Fruit fly (Drosophila melanogaster) whole organism, embryonic: ENCODE results near the gene SdhC.

Source experiments
- CG11560 ChIP-seq: fragments of 200-800 bp; sonication (Bioruptor generic); IDR thresholded peaks from 3 replicates; pipeline ENCODE4 v1.3.6; 2022; ENCODE audit warnings: missing biosample characterization, missing genetic modification characterization
- CG12155 ChIP-seq: fragments of 200-800 bp; sonication (Bioruptor generic); optimal IDR thresholded peaks from 3 replicates; lab custom pipeline; 2016; ENCODE audit warnings: missing biosample characterization, missing genetic modification characterization
- CG13296 ChIP-seq: fragments of 200-800 bp; sonication (Bioruptor generic); optimal IDR thresholded peaks from 3 replicates; lab custom pipeline; 2018; ENCODE audit warnings: missing biosample characterization, mild to moderate bottlenecking, missing genetic modification characterization
- CG13894 ChIP-seq: fragments of 200-800 bp; sonication (Bioruptor generic); optimal IDR thresholded peaks from 3 replicates; lab custom pipeline; 2018; ENCODE audit warnings: missing biosample characterization, mild to moderate bottlenecking, missing genetic modification characterization, moderate library complexity
- CG15601 ChIP-seq: fragments of 200-800 bp; sonication (Bioruptor generic); optimal IDR thresholded peaks from 3 replicates; lab custom pipeline; 2019; ENCODE audit warnings: missing biosample characterization, mild to moderate bottlenecking, missing genetic modification characterization, moderate library complexity
- CG17612 ChIP-seq: fragments of 200-800 bp; sonication (Bioruptor generic); IDR thresholded peaks from 2 replicates; pipeline ENCODE4 v1.3.6; 2022; ENCODE audit warnings: missing biosample characterization, missing genetic modification characterization
- CG30431 ChIP-seq: fragments of 200-800 bp; sonication (Bioruptor generic); optimal IDR thresholded peaks from 2 replicates; lab custom pipeline; 2017; ENCODE audit warnings: missing biosample characterization, missing genetic modification characterization
- CG32767 ChIP-seq: fragments of 200-800 bp; sonication (Bioruptor generic); IDR thresholded peaks from 2 replicates; pipeline ENCODE4 v1.3.6; 2022; ENCODE audit warnings: missing biosample characterization, missing genetic modification characterization
- CG34376 ChIP-seq: fragments of 200-800 bp; sonication (Bioruptor generic); optimal IDR thresholded peaks from 2 replicates; lab custom pipeline; 2018; ENCODE audit warnings: missing biosample characterization, mild to moderate bottlenecking, missing genetic modification characterization
- CG4328 ChIP-seq: fragments of 200-800 bp; sonication (Bioruptor generic); optimal IDR thresholded peaks from 3 replicates; lab custom pipeline; 2017; ENCODE audit warnings: missing biosample characterization, missing genetic modification reagents, missing genetic modification characterization
- CG7786 ChIP-seq: fragments of 200-800 bp; sonication (Bioruptor generic); optimal IDR thresholded peaks from 2 replicates; lab custom pipeline; 2016; ENCODE audit warnings: missing biosample characterization, missing genetic modification characterization
- CG8290 ChIP-seq, 3 experiments: fragments of 200-800 bp; sonication (Bioruptor generic); optimal IDR thresholded peaks; 2 replicates each; lab custom pipeline; 2016 to 2019; ENCODE audit warnings: missing biosample characterization in 3 of 3, missing genetic modification characterization in 3 of 3, mild to moderate bottlenecking in 2 of 3, moderate library complexity in 1 of 3
- CTCF ChIP-seq: fragments of 200-800 bp; sonication (Bioruptor generic); optimal IDR thresholded peaks from 2 replicates; lab custom pipeline; 2017; ENCODE audit warnings: missing biosample characterization, mild to moderate bottlenecking, missing genetic modification characterization, moderate library complexity
- Dp ChIP-seq: fragments of 200-800 bp; sonication (Bioruptor generic); optimal IDR thresholded peaks from 2 replicates; lab custom pipeline; 2018; ENCODE audit warnings: missing biosample characterization, mild to moderate bottlenecking, missing genetic modification characterization, moderate library complexity
- E2f1 ChIP-seq: fragments of 200-800 bp; sonication (Bioruptor generic); IDR thresholded peaks from 2 replicates; pipeline ENCODE4 v1.3.6; 2022; ENCODE audit warnings: missing biosample characterization, missing genetic modification characterization
- Ets97D ChIP-seq: fragments of 200-800 bp; sonication (Bioruptor generic); optimal IDR thresholded peaks from 3 replicates; lab custom pipeline; 2016; ENCODE audit warnings: missing biosample characterization, missing genetic modification characterization
- Fer3 ChIP-seq: fragments of 200-800 bp; sonication (Bioruptor generic); optimal IDR thresholded peaks from 2 replicates; lab custom pipeline; 2018; ENCODE audit warnings: missing biosample characterization, mild to moderate bottlenecking, missing genetic modification characterization, moderate library complexity
- Hey ChIP-seq: fragments of 200-800 bp; sonication (Bioruptor generic); optimal IDR thresholded peaks from 3 replicates; lab custom pipeline; 2018; ENCODE audit warnings: missing biosample characterization, mild to moderate bottlenecking, missing genetic modification characterization
- Hsf ChIP-seq: fragments of 200-800 bp; sonication (Bioruptor generic); optimal IDR thresholded peaks from 3 replicates; lab custom pipeline; 2016; ENCODE audit warnings: missing biosample characterization, missing genetic modification characterization
- Jarid2 ChIP-seq: fragments of 200-800 bp; sonication (Bioruptor generic); optimal IDR thresholded peaks from 3 replicates; lab custom pipeline; 2017; ENCODE audit warnings: mild to moderate bottlenecking, missing biosample characterization, missing genetic modification reagents, missing genetic modification characterization
- Lhr ChIP-seq: fragments of 200-800 bp; sonication (Bioruptor generic); optimal IDR thresholded peaks from 3 replicates; lab custom pipeline; 2017; ENCODE audit warnings: mild to moderate bottlenecking, missing biosample characterization, missing genetic modification reagents, missing genetic modification characterization
- MESR4 ChIP-seq: fragments of 200-800 bp; sonication (Bioruptor generic); optimal IDR thresholded peaks from 2 replicates; lab custom pipeline; 2018; ENCODE audit warnings: missing biosample characterization, mild to moderate bottlenecking, missing genetic modification characterization, moderate library complexity
- PHDP ChIP-seq: fragments of 200-800 bp; sonication (Bioruptor generic); optimal IDR thresholded peaks from 3 replicates; lab custom pipeline; 2018; ENCODE audit warnings: missing biosample characterization, mild to moderate bottlenecking, missing genetic modification characterization, moderate library complexity
- Ptx1 ChIP-seq: fragments of 200-800 bp; sonication (Bioruptor generic); IDR thresholded peaks from 2 replicates; pipeline ENCODE4 v1.3.6; 2022; ENCODE audit warnings: missing biosample characterization, missing genetic modification characterization
- Vsx1 ChIP-seq: fragments of 200-800 bp; sonication (Bioruptor generic); optimal IDR thresholded peaks from 2 replicates; lab custom pipeline; 2017; ENCODE audit warnings: missing biosample characterization, mild to moderate bottlenecking, missing genetic modification characterization, missing genetic modification reagents
- ac ChIP-seq: fragments of 200-800 bp; sonication (Bioruptor generic); optimal IDR thresholded peaks from 3 replicates; lab custom pipeline; 2017; ENCODE audit warnings: missing biosample characterization, mild to moderate bottlenecking, missing genetic modification characterization
- al ChIP-seq: fragments of 200-800 bp; sonication (Bioruptor generic); IDR thresholded peaks from 2 replicates; pipeline ENCODE4 v1.3.6; 2022; ENCODE audit warnings: missing biosample characterization, missing genetic modification characterization
- chinmo ChIP-seq: fragments of 200-800 bp; sonication (Bioruptor generic); IDR thresholded peaks from 4 replicates; pipeline ENCODE4 v1.3.6; 2022; ENCODE audit warnings: missing biosample characterization, missing genetic modification characterization; ENCODE audit not compliant: partially characterized antibody
- chm ChIP-seq: fragments of 200-800 bp; sonication (Bioruptor generic); IDR thresholded peaks from 2 replicates; pipeline ENCODE4 v1.3.6; 2022; ENCODE audit warnings: missing biosample characterization, missing genetic modification characterization
- corto ChIP-seq: fragments of 200-800 bp; sonication (Bioruptor generic); optimal IDR thresholded peaks from 2 replicates; lab custom pipeline; 2016; ENCODE audit warnings: missing biosample characterization, mild to moderate bottlenecking, missing genetic modification characterization, moderate library complexity
- dan ChIP-seq: fragments of 200-800 bp; sonication (Bioruptor generic); IDR thresholded peaks from 2 replicates; pipeline ENCODE4 v1.3.6; 2022; ENCODE audit warnings: missing biosample characterization, missing genetic modification characterization
- dati ChIP-seq: fragments of 200-800 bp; sonication (Bioruptor generic); IDR thresholded peaks from 2 replicates; pipeline ENCODE4 v1.3.6; 2022; ENCODE audit warnings: missing biosample characterization, missing genetic modification characterization
- dm ChIP-seq: fragments of 200-800 bp; sonication (Bioruptor generic); optimal IDR thresholded peaks from 3 replicates; lab custom pipeline; 2016; ENCODE audit warnings: missing biosample characterization, missing genetic modification characterization
- ewg ChIP-seq: fragments of 200-800 bp; sonication (Bioruptor generic); optimal IDR thresholded peaks from 3 replicates; lab custom pipeline; 2017; ENCODE audit warnings: mild to moderate bottlenecking, missing biosample characterization, missing genetic modification reagents, missing genetic modification characterization
- fd3F ChIP-seq: fragments of 200-800 bp; sonication (Bioruptor generic); optimal IDR thresholded peaks from 2 replicates; lab custom pipeline; 2018; ENCODE audit warnings: missing biosample characterization, mild to moderate bottlenecking, missing genetic modification characterization, moderate library complexity
- hth ChIP-seq: fragments of >200 bp; optimal IDR thresholded peaks from 2 replicates; lab custom pipeline; 2017; ENCODE audit warnings: inconsistent platforms
- luna ChIP-seq: fragments of 200-800 bp; sonication (Bioruptor generic); optimal IDR thresholded peaks from 2 replicates; lab custom pipeline; 2016; ENCODE audit warnings: missing biosample characterization, missing genetic modification characterization
- maf-S ChIP-seq: fragments of 200-800 bp; sonication (Bioruptor generic); optimal IDR thresholded peaks from 2 replicates; lab custom pipeline; 2016; ENCODE audit warnings: missing biosample characterization, missing genetic modification characterization
- nau ChIP-seq: fragments of 200-800 bp; sonication (Bioruptor generic); optimal IDR thresholded peaks from 3 replicates; lab custom pipeline; 2017; ENCODE audit warnings: missing biosample characterization, mild to moderate bottlenecking, missing genetic modification characterization, missing genetic modification reagents
- nom ChIP-seq: fragments of 200-800 bp; sonication (Bioruptor generic); optimal IDR thresholded peaks from 2 replicates; lab custom pipeline; 2017; ENCODE audit warnings: missing biosample characterization, missing genetic modification characterization, mild to moderate bottlenecking, moderate library complexity, missing genetic modification reagents
- pita ChIP-seq: fragments of 200-800 bp; sonication (Bioruptor generic); optimal IDR thresholded peaks from 2 replicates; lab custom pipeline; 2017; ENCODE audit warnings: missing biosample characterization, mild to moderate bottlenecking, missing genetic modification characterization
- ro ChIP-seq: fragments of 200-800 bp; sonication (Bioruptor generic); IDR thresholded peaks from 2 replicates; pipeline ENCODE4 v1.3.6; 2022; ENCODE audit warnings: missing biosample characterization, missing genetic modification characterization
- row ChIP-seq: fragments of 200-800 bp; sonication (Bioruptor generic); IDR thresholded peaks from 3 replicates; pipeline ENCODE4 v1.3.6; 2022; ENCODE audit warnings: missing biosample characterization, missing genetic modification characterization
- sim ChIP-seq: fragments of 200-800 bp; sonication (Bioruptor generic); IDR thresholded peaks from 2 replicates; pipeline ENCODE4 v1.3.6; 2022; ENCODE audit warnings: missing biosample characterization, missing genetic modification characterization
- slou ChIP-seq: fragments of 200-800 bp; sonication (Bioruptor generic); optimal IDR thresholded peaks from 3 replicates; lab custom pipeline; 2016; ENCODE audit warnings: missing biosample characterization, missing genetic modification characterization
- slp2 ChIP-seq: fragments of 200-800 bp; sonication (Bioruptor generic); optimal IDR thresholded peaks from 2 replicates; lab custom pipeline; 2016; ENCODE audit warnings: missing biosample characterization, missing genetic modification characterization
- tll ChIP-seq, 2 experiments: fragments of 200-800 bp in 1 of 2; fragments of >200 bp in 1 of 2; sonication (Bioruptor generic) in 1 of 2; optimal IDR thresholded peaks; 2 replicates each; lab custom pipeline; 2017 to 2019; ENCODE audit warnings: missing biosample characterization in 2 of 2, missing genetic modification characterization in 2 of 2, mild to moderate bottlenecking in 1 of 2, moderate library complexity in 1 of 2
- unpg ChIP-seq: fragments of 200-800 bp; sonication (Bioruptor generic); optimal IDR thresholded peaks from 3 replicates; lab custom pipeline; 2018; ENCODE audit warnings: missing biosample characterization, mild to moderate bottlenecking, missing genetic modification characterization, moderate library complexity
- wdn ChIP-seq: fragments of 200-800 bp; sonication (Bioruptor generic); IDR thresholded peaks from 2 replicates; pipeline ENCODE4 v1.3.6; 2022; ENCODE audit warnings: missing biosample characterization, missing genetic modification characterization
- yki ChIP-seq: fragments of >200 bp; optimal IDR thresholded peaks from 3 replicates; lab custom pipeline; 2018
- zfh2 ChIP-seq: fragments of 200-800 bp; sonication (Bioruptor generic); optimal IDR thresholded peaks from 2 replicates; lab custom pipeline; 2016; ENCODE audit warnings: missing biosample characterization, missing genetic modification characterization

Gene SdhC

DNA sequence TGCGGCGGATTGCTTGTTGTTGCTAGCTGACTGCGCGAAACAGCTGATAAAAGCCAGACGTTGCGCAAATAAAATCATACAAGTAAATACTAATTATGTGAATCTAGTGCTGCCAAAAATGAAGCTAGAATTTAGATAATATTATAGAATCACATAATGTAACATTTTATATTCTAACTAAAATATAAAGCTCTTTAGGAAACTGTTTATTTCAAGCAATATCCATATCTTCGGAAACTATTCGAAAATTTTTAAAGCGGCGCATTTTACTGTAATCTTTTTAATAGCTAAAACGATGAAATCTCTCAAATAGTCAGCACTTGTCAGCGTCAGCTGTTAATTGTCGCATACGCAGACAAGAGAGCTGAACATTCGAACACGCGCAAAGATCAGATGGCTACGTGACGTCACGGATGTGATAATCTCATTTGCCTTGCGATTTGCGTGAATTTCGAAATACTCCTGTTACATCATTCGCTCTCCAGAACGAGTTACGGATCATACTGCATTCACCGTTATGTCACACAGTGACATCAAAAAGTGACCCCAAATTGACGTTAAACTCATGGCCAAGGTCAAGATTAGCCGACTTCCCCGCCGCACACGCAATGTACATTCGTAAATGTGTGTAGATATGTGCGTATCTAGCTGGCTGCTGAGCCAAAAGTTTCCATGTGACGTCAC lies 33.5 kb upstream of the SdhC start (continued):
- TF ChIP-seq zfh2, result no peak
- no peak for TF ChIP-seq ewg (GFP tag; lab: Kevin White, UChicago)
- no peak for TF ChIP-seq Hsf (GFP tag; lab: Kevin White, UChicago)
- no peak for TF ChIP-seq slp2 (GFP tag; lab: Kevin White, UChicago)
- no peak for TF ChIP-seq ac (GFP tag; lab: Kevin White, UChicago)
- TF ChIP-seq Dp (GFP tag; lab: Kevin White, UChicago), result no peak
- TF ChIP-seq CG12155 (GFP tag; lab: Kevin White, UChicago), result no peak
- TF ChIP-seq MESR4 (GFP tag; lab: Kevin White, UChicago), result peak; percentile 4
- no peak for TF ChIP-seq tll (GFP tag; optimal IDR thresholded peaks at IDR 0.05; lab: Kevin White, UChicago)
- TF ChIP-seq wdn (GFP tag; lab: Robert Waterston, UW), result no peak
- no peak for TF ChIP-seq Jarid2 (GFP tag; lab: Kevin White, UChicago)
- peak; percentile 30 for TF ChIP-seq nom
- no peak for TF ChIP-seq CG30431 (GFP tag; lab: Kevin White, UChicago)
- TF ChIP-seq Hey (tag; lab: Kevin White, UChicago), result no peak
- no peak for TF ChIP-seq CTCF (GFP tag; lab: Kevin White, UChicago)
- TF ChIP-seq sim (GFP tag; lab: Robert Waterston, UW), result no peak
- no peak for TF ChIP-seq maf-S
- TF ChIP-seq Ptx1 (GFP tag; lab: Robert Waterston, UW), result peak; percentile 38; the same call in 1 of the 2 replicates
- TF ChIP-seq luna (GFP tag; lab: Kevin White, UChicago), result no peak
- peak; percentile 11 for TF ChIP-seq CG8290 (GFP tag; optimal IDR thresholded peaks at IDR 0.05; lab: Kevin White, UChicago)
- TF ChIP-seq CG8290 (tag; optimal IDR thresholded peaks at IDR 0.05; lab: Kevin White, UChicago), result peak in 1 of 2 experiments; percentile 13
- no peak for TF ChIP-seq CG17612
- no peak for TF ChIP-seq CG11560 (tag; lab: Robert Waterston, UW)
- TF ChIP-seq CG13296, result peak; percentile 77
- TF ChIP-seq unpg (GFP tag; lab: Kevin White, UChicago), result peak; percentile 56
- TF ChIP-seq hth (lab: Kevin White, UChicago), result no peak
- no peak for TF ChIP-seq dan
- no peak for TF ChIP-seq CG13894 (tag; lab: Kevin White, UChicago)
- TF ChIP-seq CG15601, result no peak
- TF ChIP-seq pita, result no peak
- TF ChIP-seq nau, result no peak
- TF ChIP-seq CG7786 (GFP tag; lab: Kevin White, UChicago), result no peak
- no peak for TF ChIP-seq fd3F (GFP tag; lab: Kevin White, UChicago)
- peak; percentile 15; the same call in 1 of the 4 replicates for TF ChIP-seq chinmo
- TF ChIP-seq PHDP (tag; lab: Kevin White, UChicago), result no peak
- TF ChIP-seq CG32767, result no peak
- no peak for TF ChIP-seq chm
- 0 out of 2 replicates have a peak, but pooled peaks have one; percentile 20 for TF ChIP-seq al (GFP tag; lab: Robert Waterston, UW)
- peak; percentile 42 for TF ChIP-seq Fer3 (tag; lab: Kevin White, UChicago)
- TF ChIP-seq CG34376, result no peak
- TF ChIP-seq Vsx1 (GFP tag; lab: Kevin White, UChicago), result no peak
- TF ChIP-seq ro, result no peak
- TF ChIP-seq corto (GFP tag; lab: Kevin White, UChicago), result no peak
- TF ChIP-seq dati, result no peak
- no peak for TF ChIP-seq CG4328 (GFP tag; lab: Kevin White, UChicago)
- no peak for TF ChIP-seq Lhr (GFP tag; lab: Kevin White, UChicago)
- TF ChIP-seq row (GFP tag; lab: Robert Waterston, UW), result peak; percentile 16; the same call in 1 of the 3 replicates
- TF ChIP-seq dm (GFP tag; lab: Kevin White, UChicago), result no peak
- no peak for TF ChIP-seq slou (GFP tag; lab: Kevin White, UChicago)
- peak; percentile 47; the same call in 1 of the 2 replicates for TF ChIP-seq E2f1 (GFP tag; lab: Robert Waterston, UW)
- no peak for TF ChIP-seq yki
- peak; percentile 1 for TF ChIP-seq Ets97D (GFP tag; lab: Kevin White, UChicago)
